Worm (Caenorhabditis elegans) whole organism, young adult: ENCODE results near the gene C18D11.7.
A peak's percentile ranks its signal among the peaks of the same experiment; 100 is the strongest.

ENCODE experiments used
- B0035.1 ChIP-seq: sonication (generic microtip); optimal IDR thresholded peaks from 2 replicates; lab custom pipeline; 2016; ENCODE audit warnings: missing genetic modification characterization, mild to moderate bottlenecking, missing compliant biosample characterization, missing genotype, missing genetic modification reagents
- B0261.1 ChIP-seq: sonication (generic microtip); optimal IDR thresholded peaks from 2 replicates; lab custom pipeline; 2016; ENCODE audit warnings: mild to moderate bottlenecking, missing genetic modification characterization, moderate library complexity, missing compliant biosample characterization
- F23B12.7 ChIP-seq: sonication (generic microtip); optimal IDR thresholded peaks from 2 replicates; lab custom pipeline; 2017; ENCODE audit warnings: missing genetic modification characterization, mild to moderate bottlenecking, missing compliant biosample characterization, antibody characterized with exemption, moderate library complexity; ENCODE audit not compliant: insufficient read depth
- F33H1.4 ChIP-seq: fragments of 200-800 bp; sonication (Bioruptor generic); IDR thresholded peaks from 2 replicates; pipeline ENCODE4 v1.3.6; 2022; ENCODE audit warnings: missing genetic modification reagents, missing genetic modification characterization, missing compliant biosample characterization
- F39B2.1 ChIP-seq: fragments of 200-800 bp; sonication (Bioruptor generic); IDR thresholded peaks from 2 replicates; pipeline ENCODE4 v1.3.6; 2022; ENCODE audit warnings: missing genetic modification reagents, missing genetic modification characterization, missing compliant biosample characterization
- F52B5.7 ChIP-seq: sonication (generic microtip); optimal IDR thresholded peaks from 2 replicates; lab custom pipeline; 2016; ENCODE audit warnings: mild to moderate bottlenecking, missing genetic modification characterization, missing compliant biosample characterization
- F57A8.1 ChIP-seq: fragments of 200-800 bp; sonication (Bioruptor generic); optimal IDR thresholded peaks from 2 replicates; lab custom pipeline; 2018; ENCODE audit warnings: mild to moderate bottlenecking, missing genetic modification characterization, moderate library complexity, missing compliant biosample characterization
- K12H6.12 ChIP-seq: fragments of 200-800 bp; sonication (Bioruptor generic); optimal IDR thresholded peaks from 2 replicates; lab custom pipeline; 2018; ENCODE audit warnings: mild to moderate bottlenecking, missing genetic modification characterization, missing compliant biosample characterization
- Y95B8A.8 ChIP-seq: fragments of 200-800 bp; sonication (Bioruptor generic); IDR thresholded peaks from 2 replicates; pipeline ENCODE4 v1.3.6; 2022; ENCODE audit warnings: missing genetic modification reagents, missing genetic modification characterization, missing compliant biosample characterization
- aptf-2 ChIP-seq: fragments of 200-800 bp; sonication (Bioruptor generic); conservative IDR thresholded peaks from 2 replicates; pipeline ENCODE4 v1.3.6; 2022; ENCODE audit warnings: missing genetic modification reagents, missing genetic modification characterization, missing compliant biosample characterization
- atf-7 ChIP-seq: sonication (generic microtip); optimal IDR thresholded peaks from 2 replicates; lab custom pipeline; 2017; ENCODE audit warnings: mild to moderate bottlenecking, missing genetic modification characterization, missing compliant biosample characterization
- attf-3 ChIP-seq: fragments of 200-800 bp; sonication (Bioruptor generic); conservative IDR thresholded peaks from 2 replicates; pipeline ENCODE4 v1.3.6; 2022; ENCODE audit warnings: missing genetic modification reagents, missing genetic modification characterization, missing compliant biosample characterization
- attf-5 ChIP-seq: fragments of 200-800 bp; sonication (Bioruptor generic); optimal IDR thresholded peaks from 2 replicates; lab custom pipeline; 2018; ENCODE audit warnings: mild to moderate bottlenecking, missing genetic modification characterization, missing compliant biosample characterization
- attf-6 ChIP-seq: fragments of 200-800 bp; sonication (Bioruptor generic); IDR thresholded peaks from 2 replicates; pipeline ENCODE4 v1.3.6; 2022; ENCODE audit warnings: missing genetic modification reagents, missing genetic modification characterization, missing compliant biosample characterization
- bed-1 ChIP-seq: fragments of 200-800 bp; sonication (Bioruptor generic); IDR thresholded peaks from 2 replicates; pipeline ENCODE4 v1.3.6; 2022; ENCODE audit warnings: missing genetic modification reagents, missing genetic modification characterization, missing compliant biosample characterization
- bed-2 ChIP-seq: fragments of 200-800 bp; sonication (Bioruptor generic); IDR thresholded peaks from 2 replicates; pipeline ENCODE4 v1.3.6; 2022; ENCODE audit warnings: missing genetic modification reagents, missing genetic modification characterization, missing compliant biosample characterization
- cebp-1 ChIP-seq, 2 experiments: fragments of 200-800 bp in 1 of 2; sonication (Bioruptor generic) in 1 of 2; sonication (generic microtip) in 1 of 2; IDR thresholded peaks in 1 of 2; optimal IDR thresholded peaks in 1 of 2; 2 replicates each; pipeline versions ENCODE4 v1.3.6 to Lab custom; 2017 to 2022; ENCODE audit warnings: missing compliant biosample characterization in 2 of 2, missing genetic modification characterization in 2 of 2, mild to moderate bottlenecking in 1 of 2, missing genetic modification reagents in 1 of 2, moderate library complexity in 1 of 2
- ceh-100 ChIP-seq: fragments of 200-800 bp; sonication (Bioruptor generic); IDR thresholded peaks from 2 replicates; pipeline ENCODE4 v1.3.6; 2022; ENCODE audit warnings: missing genetic modification reagents, missing genetic modification characterization, missing compliant biosample characterization
- ceh-40 ChIP-seq: fragments of 200-800 bp; sonication (Bioruptor generic); IDR thresholded peaks from 2 replicates; pipeline ENCODE4 v1.3.6; 2022; ENCODE audit warnings: missing genetic modification characterization, missing compliant biosample characterization
- ceh-91 ChIP-seq: fragments of 200-800 bp; sonication (Bioruptor generic); IDR thresholded peaks from 2 replicates; pipeline ENCODE4 v1.3.6; 2022; ENCODE audit warnings: missing genetic modification reagents, missing genetic modification characterization, missing compliant biosample characterization
- egl-18 ChIP-seq: fragments of 200-800 bp; sonication (Bioruptor generic); IDR thresholded peaks from 2 replicates; pipeline ENCODE4 v1.3.6; 2022; ENCODE audit warnings: missing genetic modification reagents, missing genetic modification characterization, missing compliant biosample characterization
- egl-44 ChIP-seq: fragments of 200-800 bp; sonication (Bioruptor generic); IDR thresholded peaks from 2 replicates; pipeline ENCODE4 v1.3.6; 2022; ENCODE audit warnings: missing genetic modification reagents, missing genetic modification characterization, missing compliant biosample characterization
- egrh-3 ChIP-seq: fragments of 200-800 bp; sonication (Bioruptor generic); IDR thresholded peaks from 2 replicates; pipeline ENCODE4 v1.3.6; 2022; ENCODE audit warnings: missing genetic modification reagents, missing genetic modification characterization, missing compliant biosample characterization
- fkh-3 ChIP-seq: sonication (generic microtip); optimal IDR thresholded peaks from 2 replicates; lab custom pipeline; 2016; ENCODE audit warnings: mild to moderate bottlenecking, missing genetic modification characterization, missing compliant biosample characterization
- hlh-12 ChIP-seq: sonication (generic microtip); optimal IDR thresholded peaks from 2 replicates; lab custom pipeline; 2016; ENCODE audit warnings: missing genetic modification characterization, missing compliant biosample characterization
- hlh-26 ChIP-seq: fragments of 200-800 bp; sonication (Bioruptor generic); conservative IDR thresholded peaks from 2 replicates; pipeline ENCODE4 v1.3.6; 2022; ENCODE audit warnings: missing genetic modification reagents, missing genetic modification characterization, missing compliant biosample characterization
- hmg-1.2 ChIP-seq: fragments of 200-800 bp; sonication (Bioruptor generic); IDR thresholded peaks from 2 replicates; pipeline ENCODE4 v1.3.6; 2022; ENCODE audit warnings: missing genetic modification reagents, missing genetic modification characterization, missing compliant biosample characterization
- hrde-1 ChIP-seq: sonication (generic microtip); optimal IDR thresholded peaks from 2 replicates; lab custom pipeline; 2016; ENCODE audit warnings: missing genetic modification characterization, mild to moderate bottlenecking, missing compliant biosample characterization, moderate library complexity, missing genotype, missing genetic modification reagents, borderline replicate concordance
- let-526 ChIP-seq: fragments of 200-800 bp; sonication (Bioruptor generic); IDR thresholded peaks from 2 replicates; pipeline ENCODE4 v1.3.6; 2022; ENCODE audit warnings: missing genetic modification reagents, missing genetic modification characterization, missing compliant biosample characterization
- let-607 ChIP-seq, 2 experiments: fragments of 200-800 bp in 1 of 2; sonication (Bioruptor generic) in 1 of 2; sonication (generic microtip) in 1 of 2; optimal IDR thresholded peaks; 2 replicates each; lab custom pipeline; 2016 to 2018; ENCODE audit warnings: mild to moderate bottlenecking in 2 of 2, missing compliant biosample characterization in 2 of 2, missing genetic modification characterization in 2 of 2, moderate library complexity in 2 of 2, missing genotype in 1 of 2
- lin-26 ChIP-seq: fragments of 200-800 bp; sonication (Bioruptor generic); IDR thresholded peaks from 2 replicates; pipeline ENCODE4 v1.3.6; 2022; ENCODE audit warnings: missing genetic modification reagents, missing genetic modification characterization, missing compliant biosample characterization
- lin-35 ChIP-seq, 3 experiments: fragments of 150-350 bp in 2 of 3; sonication (generic microtip) in 1 of 3; optimal IDR thresholded peaks; 2 replicates each; lab custom pipeline; 2014 to 2018; ENCODE audit warnings: missing biosample characterization in 3 of 3, missing genetic modification characterization in 3 of 3, missing genetic modification reagents in 3 of 3
- madf-3 ChIP-seq: fragments of 200-800 bp; sonication (Bioruptor generic); IDR thresholded peaks from 2 replicates; pipeline ENCODE4 v1.3.6; 2022; ENCODE audit warnings: missing genetic modification reagents, missing genetic modification characterization, missing compliant biosample characterization
- madf-6 ChIP-seq: fragments of 200-800 bp; sonication (Bioruptor generic); IDR thresholded peaks from 2 replicates; pipeline ENCODE4 v1.3.6; 2022; ENCODE audit warnings: missing genetic modification reagents, missing genetic modification characterization, missing compliant biosample characterization
- mcd-1 ChIP-seq: fragments of 200-800 bp; sonication (Bioruptor generic); IDR thresholded peaks from 2 replicates; pipeline ENCODE4 v1.3.6; 2022; ENCODE audit warnings: missing genetic modification reagents, missing genetic modification characterization, missing compliant biosample characterization
- mel-28 ChIP-seq: sonication (generic microtip); optimal IDR thresholded peaks from 2 replicates; lab custom pipeline; 2016; ENCODE audit warnings: borderline replicate concordance, mild to moderate bottlenecking, missing genetic modification characterization, missing compliant biosample characterization
- nhr-27 ChIP-seq: fragments of 200-800 bp; sonication (Bioruptor generic); optimal IDR thresholded peaks from 2 replicates; lab custom pipeline; 2018; ENCODE audit warnings: mild to moderate bottlenecking, missing genetic modification characterization, moderate library complexity, missing compliant biosample characterization
- nhr-90 ChIP-seq: sonication (generic microtip); optimal IDR thresholded peaks from 2 replicates; lab custom pipeline; 2016; ENCODE audit warnings: missing genotype, mild to moderate bottlenecking, missing genetic modification characterization, missing compliant biosample characterization
- pha-4 ChIP-seq: fragments of 150-350 bp; sonication (generic microtip); optimal IDR thresholded peaks from 2 replicates; lab custom pipeline; 2014; ENCODE audit warnings: missing biosample characterization, missing genetic modification reagents, missing genetic modification characterization
- snpc-1.1 ChIP-seq: sonication (generic microtip); optimal IDR thresholded peaks from 2 replicates; lab custom pipeline; 2017; ENCODE audit warnings: missing genetic modification characterization, mild to moderate bottlenecking, missing compliant biosample characterization, antibody characterized with exemption, moderate library complexity, missing genotype, missing genetic modification reagents; ENCODE audit not compliant: insufficient read depth
- snpc-3.4 ChIP-seq: sonication (generic microtip); optimal IDR thresholded peaks from 2 replicates; lab custom pipeline; 2017; ENCODE audit warnings: missing genetic modification characterization, mild to moderate bottlenecking, missing compliant biosample characterization, antibody characterized with exemption, moderate library complexity, missing genotype, missing genetic modification reagents
- tbp1 ChIP-seq: fragments of 200-800 bp; sonication (Bioruptor generic); optimal IDR thresholded peaks from 2 replicates; lab custom pipeline; 2018; ENCODE audit warnings: mild to moderate bottlenecking, missing genetic modification characterization, missing compliant biosample characterization
- unc-62 ChIP-seq: fragments of 150-350 bp; optimal IDR thresholded peaks from 2 replicates; lab custom pipeline; 2014; ENCODE audit warnings: missing biosample characterization, missing genetic modification reagents, missing genetic modification characterization
- xnd-1 ChIP-seq: sonication (generic microtip); optimal IDR thresholded peaks from 2 replicates; lab custom pipeline; 2016; ENCODE audit warnings: missing genotype, missing genetic modification reagents, missing genetic modification characterization, missing compliant biosample characterization
- zfh-2 ChIP-seq: fragments of 200-800 bp; sonication (Bioruptor generic); conservative IDR thresholded peaks from 2 replicates; pipeline ENCODE4 v1.3.6; 2022; ENCODE audit warnings: missing genetic modification reagents, missing genetic modification characterization, missing compliant biosample characterization
- ztf-18 ChIP-seq: sonication (generic microtip); optimal IDR thresholded peaks from 2 replicates; lab custom pipeline; 2016; ENCODE audit warnings: missing genotype, mild to moderate bottlenecking, missing genetic modification characterization, missing compliant biosample characterization
- ztf-25 ChIP-seq: fragments of 200-800 bp; sonication (Bioruptor generic); IDR thresholded peaks from 2 replicates; pipeline ENCODE4 v1.3.6; 2022; ENCODE audit warnings: missing genetic modification reagents, missing genetic modification characterization, missing compliant biosample characterization

Gene C18D11.7

DNA sequence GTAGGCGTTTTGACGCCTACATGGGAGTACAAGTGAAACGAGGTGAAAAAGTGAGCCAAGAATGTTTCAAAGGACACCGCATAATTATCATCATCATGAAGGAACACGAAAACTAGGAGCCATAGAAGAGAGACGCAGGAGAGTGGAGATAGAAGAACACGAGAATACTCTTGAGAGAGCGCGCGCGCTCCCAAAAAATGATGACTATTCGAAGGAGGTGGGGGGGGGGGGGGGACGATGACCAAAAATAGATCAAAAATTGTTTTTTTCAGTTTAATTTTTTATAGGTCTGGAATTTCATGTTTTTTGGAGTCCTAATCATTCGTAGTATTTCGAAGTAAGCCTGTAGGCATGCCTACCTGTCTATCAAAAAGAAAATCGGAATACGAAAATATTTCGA is 30.1 kb upstream of the C18D11.7 start (continued):
- TF ChIP-seq F52B5.7 (tag; lab: Kevin White, UChicago): no peak
- no peak for TF ChIP-seq ztf-18 (tag; lab: Kevin White, UChicago)
- no peak for TF ChIP-seq bed-1 (GFP tag; lab: Robert Waterston, UW)
- no peak for TF ChIP-seq Y95B8A.8 (GFP tag; lab: Robert Waterston, UW)
- TF ChIP-seq xnd-1: no peak
- TF ChIP-seq B0261.1 (tag; lab: Kevin White, UChicago): no peak
- TF ChIP-seq fkh-3: no peak
- TF ChIP-seq nhr-27: no peak
- TF ChIP-seq attf-5 (GFP tag; lab: Kevin White, UChicago): no peak
- TF ChIP-seq egl-44: no peak
- 0 out of 2 replicates have a peak, but pooled peaks have one; percentile 19 for TF ChIP-seq ceh-100 (GFP tag; lab: Robert Waterston, UW)
- peak; percentile 0 for TF ChIP-seq F23B12.7
- TF ChIP-seq K12H6.12: no peak
- peak; percentile 71 for TF ChIP-seq madf-6 (GFP tag; lab: Robert Waterston, UW)
- TF ChIP-seq F33H1.4 (GFP tag; lab: Robert Waterston, UW): 0 out of 2 replicates have a peak, but pooled peaks have one; percentile 27
- TF ChIP-seq zfh-2 (GFP tag; lab: Robert Waterston, UW): no peak
- 0 out of 2 replicates have a peak, but pooled peaks have one; percentile 28 for TF ChIP-seq mcd-1
- no peak for TF ChIP-seq B0035.1
- TF ChIP-seq attf-3: no peak
- no peak for TF ChIP-seq mel-28 (tag; lab: Kevin White, UChicago)
- no peak for TF ChIP-seq hlh-12 (tag; lab: Kevin White, UChicago)
- TF ChIP-seq hmg-1.2 (GFP tag; lab: Robert Waterston, UW): peak; percentile 15; the same call in 1 of the 2 replicates
- no peak for TF ChIP-seq F39B2.1 (GFP tag; lab: Robert Waterston, UW)
- no peak for TF ChIP-seq unc-62 (GFP tag; lab: Kevin White, UChicago)

DNA sequence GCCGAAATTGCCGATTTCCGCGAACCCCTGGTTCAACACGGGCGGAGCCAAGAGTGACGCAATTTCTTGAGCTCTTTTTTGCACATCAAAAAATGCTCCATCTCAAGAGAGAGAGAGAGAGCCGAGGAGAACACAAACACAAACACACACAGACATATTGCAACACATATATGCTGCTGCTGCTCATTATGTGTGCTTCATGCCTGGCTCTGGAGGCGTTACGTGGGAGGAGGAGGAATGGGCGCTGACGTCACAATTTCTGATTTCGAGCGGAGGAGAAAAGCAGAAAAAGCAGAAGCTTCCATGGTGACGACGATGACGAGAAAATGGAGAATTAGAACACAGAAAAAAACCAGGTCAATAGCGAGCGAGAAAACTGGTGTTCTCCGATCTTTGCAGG is 29.5 kb upstream of the C18D11.7 start:
- TF ChIP-seq lin-26 (GFP tag; lab: Robert Waterston, UW): no peak
- TF ChIP-seq tbp1: no peak
- TF ChIP-seq snpc-1.1: no peak
- TF ChIP-seq aptf-2 (GFP tag; lab: Robert Waterston, UW): no peak
- TF ChIP-seq let-607 (tag; optimal IDR thresholded peaks at IDR 0.05; lab: Kevin White, UChicago): no peak
- no peak for TF ChIP-seq ceh-40 (GFP tag; lab: Robert Waterston, UW)
- TF ChIP-seq zfh-2 (GFP tag; lab: Robert Waterston, UW): peak; percentile 74
- TF ChIP-seq F57A8.1 (GFP tag; lab: Kevin White, UChicago): no peak
- TF ChIP-seq lin-35 (GFP tag; optimal IDR thresholded peaks at IDR 0.05; lab: Kevin White, UChicago): no peak
- no peak for TF ChIP-seq hlh-26 (GFP tag; lab: Robert Waterston, UW)
- no peak for TF ChIP-seq ceh-91
- no peak for TF ChIP-seq pha-4 (tag; lab: Kevin White, UChicago)
- TF ChIP-seq Y95B8A.8 (GFP tag; lab: Robert Waterston, UW): no peak
- 0 out of 2 replicates have a peak, but pooled peaks have one; percentile 22 for TF ChIP-seq egrh-3 (GFP tag; lab: Robert Waterston, UW)
- no peak for TF ChIP-seq ztf-25 (GFP tag; lab: Robert Waterston, UW)
- no peak for TF ChIP-seq atf-7
- TF ChIP-seq madf-3 (GFP tag; lab: Robert Waterston, UW): no peak
- no peak for TF ChIP-seq nhr-90
- TF ChIP-seq cebp-1 (GFP tag; IDR thresholded peaks at IDR 0.05; lab: Robert Waterston, UW): no peak; the same call in 1 of the 2 replicates
- TF ChIP-seq cebp-1 (tag; optimal IDR thresholded peaks at IDR 0.05; lab: Kevin White, UChicago): peak; percentile 49
- TF ChIP-seq egl-18: no peak
- no peak for TF ChIP-seq attf-6
- TF ChIP-seq hrde-1 (tag; lab: Kevin White, UChicago): no peak
- no peak for TF ChIP-seq bed-2 (GFP tag; lab: Robert Waterston, UW)
- TF ChIP-seq B0261.1 (tag; lab: Kevin White, UChicago): no peak
- no peak for TF ChIP-seq ceh-100 (GFP tag; lab: Robert Waterston, UW)
- TF ChIP-seq let-526 (GFP tag; lab: Robert Waterston, UW): no peak
- no peak for TF ChIP-seq snpc-3.4 (tag; lab: Kevin White, UChicago)
